Worm (Caenorhabditis elegans) whole organism, young adult: ENCODE data around the gene F26D10.13.

ENCODE experiments used
- F57C9.4 ChIP-seq: sonication (generic microtip); optimal IDR thresholded peaks from 2 replicates; lab custom pipeline; 2017; ENCODE audit warnings: mild to moderate bottlenecking, missing genetic modification characterization, missing compliant biosample characterization
- K11D2.4 ChIP-seq: fragments of 200-800 bp; sonication (Bioruptor generic); IDR thresholded peaks from 2 replicates; pipeline ENCODE4 v1.3.6; 2022; ENCODE audit warnings: missing genetic modification reagents, missing genetic modification characterization, missing compliant biosample characterization
- tbp1 ChIP-seq: fragments of 200-800 bp; sonication (Bioruptor generic); optimal IDR thresholded peaks from 2 replicates; lab custom pipeline; 2018; ENCODE audit warnings: mild to moderate bottlenecking, missing genetic modification characterization, missing compliant biosample characterization

DNA sequence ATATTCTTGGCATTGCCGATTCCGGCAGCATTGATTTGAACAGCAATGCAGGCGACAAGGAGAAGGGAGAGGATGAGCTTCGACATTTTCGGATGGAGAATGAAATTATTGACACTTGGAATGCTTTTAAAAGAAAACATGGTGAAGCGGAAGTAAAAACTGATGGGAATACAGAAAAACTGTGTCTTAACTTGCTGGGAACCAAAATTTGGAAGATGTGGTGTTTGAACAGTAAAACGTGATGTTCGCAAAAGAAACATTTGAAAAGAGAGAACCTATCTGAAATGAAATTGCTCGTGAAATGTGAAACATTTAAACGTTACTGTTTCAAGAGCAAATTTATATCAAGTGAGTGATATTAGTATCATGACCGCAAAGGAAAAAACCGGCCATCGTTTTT is at the start of gene F26D10.13:
- TF ChIP-seq F57C9.4 (no peak), tbp1 (GFP tag; lab: Kevin White, UChicago) (no peak), K11D2.4 (no peak)
